Worm (Caenorhabditis elegans) whole organism, L4 larva: ENCODE results near the gene nlp-20.

Experiments
- R02D3.7 ChIP-seq: fragments of 150-350 bp; sonication (generic microtip); optimal IDR thresholded peaks from 3 replicates; lab custom pipeline; 2014; ENCODE audit warnings: missing biosample characterization, missing genetic modification characterization
- T26A8.4 ChIP-seq: fragments of 200-800 bp; sonication (Bioruptor generic); IDR thresholded peaks from 2 replicates; pipeline ENCODE4 v1.3.6; 2022; ENCODE audit warnings: missing genetic modification characterization, missing compliant biosample characterization
- ZK546.5 ChIP-seq, 2 experiments: sonication (generic microtip); optimal IDR thresholded peaks; 2 replicates each; lab custom pipeline; 2017; ENCODE audit warnings: missing biosample characterization in 2 of 2, missing genetic modification characterization in 2 of 2
- aly-2 ChIP-seq: sonication (generic microtip); optimal IDR thresholded peaks from 2 replicates; lab custom pipeline; 2018; ENCODE audit warnings: missing biosample characterization, missing genetic modification characterization
- ama-1 ChIP-seq: fragments of 150-350 bp; optimal IDR thresholded peaks from 2 replicates; lab custom pipeline; 2014; ENCODE audit warnings: inconsistent platforms, mixed read lengths
- fos-1 ChIP-seq: fragments of 150-350 bp; optimal IDR thresholded peaks from 2 replicates; lab custom pipeline; 2014; ENCODE audit warnings: missing biosample characterization, missing genetic modification characterization
- hlh-30 ChIP-seq: sonication (generic microtip); optimal IDR thresholded peaks from 2 replicates; lab custom pipeline; 2017; ENCODE audit warnings: antibody characterized with exemption, mild to moderate bottlenecking, missing genetic modification characterization, missing compliant biosample characterization; ENCODE audit not compliant: insufficient read depth
- lin-13 ChIP-seq: fragments of 150-350 bp; optimal IDR thresholded peaks from 2 replicates; lab custom pipeline; 2014; ENCODE audit warnings: missing biosample characterization, missing genetic modification reagents, missing genetic modification characterization
- nhr-41 ChIP-seq: fragments of 200-800 bp; sonication (Bioruptor generic); IDR thresholded peaks from 2 replicates; pipeline ENCODE4 v1.3.6; 2022; ENCODE audit warnings: missing genetic modification reagents, missing genetic modification characterization, missing compliant biosample characterization
- nhr-42 ChIP-seq: fragments of 200-800 bp; sonication (Bioruptor generic); IDR thresholded peaks from 2 replicates; pipeline ENCODE4 v1.3.6; 2022; ENCODE audit warnings: missing genetic modification characterization, missing compliant biosample characterization
- nhr-77 ChIP-seq: fragments of 150-350 bp; optimal IDR thresholded peaks from 2 replicates; lab custom pipeline; 2014; ENCODE audit warnings: missing biosample characterization, missing genetic modification characterization
- php-3 ChIP-seq: fragments of 200-800 bp; sonication (Bioruptor generic); IDR thresholded peaks from 2 replicates; pipeline ENCODE4 v1.3.6; 2022; ENCODE audit warnings: missing genetic modification reagents, missing genetic modification characterization, missing compliant biosample characterization
- unc-62 ChIP-seq, 3 experiments: fragments of 150-350 bp in 1 of 3; sonication (generic microtip); optimal IDR thresholded peaks in 2 of 3; peaks in 1 of 3; 1 replicate in 1 of 3; 2 replicates in 2 of 3; lab custom pipeline; 2014 to 2017; ENCODE audit warnings: missing biosample characterization in 3 of 3, missing genetic modification characterization in 3 of 3, missing genetic modification reagents in 3 of 3, missing genotype in 1 of 3

DNA sequence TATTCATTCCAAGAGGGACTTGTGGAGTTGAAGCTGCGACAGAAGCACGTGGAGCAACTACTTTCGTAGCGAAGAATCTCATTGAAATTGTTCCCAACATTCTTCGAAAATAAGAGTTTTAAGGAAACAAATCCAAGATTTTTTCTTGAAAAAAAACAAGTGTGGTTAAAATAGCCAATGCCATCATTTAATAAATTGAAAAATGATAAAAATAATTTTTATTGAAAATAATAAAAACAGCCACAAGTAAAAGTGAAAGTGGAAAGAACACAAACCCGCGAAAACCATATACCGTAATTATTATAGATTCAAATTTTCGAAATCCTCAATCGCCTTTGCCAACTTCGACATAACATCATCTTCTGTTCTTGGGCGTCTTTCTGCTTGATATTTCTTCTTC is 3.2 kb upstream of the nlp-20 start, which contains the start of gene hmg-5:
- TF ChIP-seq nhr-42 (GFP tag; lab: Robert Waterston, UW) (no peak), hlh-30 (no peak), T26A8.4 (GFP tag; lab: Robert Waterston, UW) (no peak), fos-1 (no peak), unc-62 (GFP tag; optimal IDR thresholded peaks at IDR 0.05 in 1 of 2; lab: Kevin White, UChicago) (no peak), unc-62 (tag; optimal IDR thresholded peaks at IDR 0.05; lab: Kevin White, UChicago) (no peak), aly-2 (tag; lab: Kevin White, UChicago) (no peak), php-3 (GFP tag; lab: Robert Waterston, UW) (no peak), ama-1 (lab: Kevin White, UChicago) (no peak), R02D3.7 (tag; lab: Kevin White, UChicago) (no peak), lin-13 (GFP tag; lab: Kevin White, UChicago) (no peak), ZK546.5 (tag; optimal IDR thresholded peaks at IDR 0.05; lab: Kevin White, UChicago) (no peak), nhr-41 (GFP tag; lab: Robert Waterston, UW) (no peak), nhr-77 (tag; lab: Kevin White, UChicago) (no peak)
